Fruit fly (Drosophila melanogaster) whole organism, wandering third instar larva: ENCODE results near the gene CG33160.

Experiments
- CG32264 ChIP-seq: fragments of 200-800 bp; sonication (Bioruptor generic); optimal IDR thresholded peaks from 2 replicates; lab custom pipeline; 2016; ENCODE audit warnings: missing biosample characterization, missing genetic modification characterization
- CrebA ChIP-seq: fragments of 200-800 bp; sonication (Bioruptor generic); optimal IDR thresholded peaks from 2 replicates; lab custom pipeline; 2016; ENCODE audit warnings: missing biosample characterization, mild to moderate bottlenecking, missing genetic modification characterization, borderline replicate concordance
- Dif ChIP-seq: fragments of 200-275, 200-300 bp; sonication (Bioruptor generic); optimal IDR thresholded peaks from 2 replicates; lab custom pipeline; 2018; ENCODE audit warnings: missing biosample characterization, missing genetic modification characterization; ENCODE audit not compliant: partially characterized antibody
- HLH106 ChIP-seq: fragments of 200-800 bp; optimal IDR thresholded peaks from 3 replicates; lab custom pipeline; 2019; ENCODE audit warnings: missing biosample characterization, mild to moderate bottlenecking, missing genetic modification characterization, moderate library complexity
- Sp1 ChIP-seq: fragments of 200-800 bp; sonication (Bioruptor generic); optimal IDR thresholded peaks from 3 replicates; lab custom pipeline; 2019; ENCODE audit warnings: missing biosample characterization, mild to moderate bottlenecking, missing genetic modification characterization, moderate library complexity
- brk ChIP-seq: fragments of 200-800 bp; sonication (Bioruptor generic); optimal IDR thresholded peaks from 2 replicates; lab custom pipeline; 2016; ENCODE audit warnings: missing biosample characterization, mild to moderate bottlenecking, missing genetic modification characterization
- dmrt93B ChIP-seq: fragments of 200-800 bp; sonication (Bioruptor generic); optimal IDR thresholded peaks from 2 replicates; lab custom pipeline; 2018; ENCODE audit warnings: missing biosample characterization, mild to moderate bottlenecking, missing genetic modification characterization
- fru ChIP-seq: fragments of 200-800 bp; sonication (Bioruptor generic); optimal IDR thresholded peaks from 3 replicates; lab custom pipeline; 2016; ENCODE audit warnings: missing biosample characterization, mild to moderate bottlenecking, missing genetic modification characterization
- psq ChIP-seq: fragments of 200-800 bp; sonication (Bioruptor generic); optimal IDR thresholded peaks from 3 replicates; lab custom pipeline; 2017; ENCODE audit warnings: missing biosample characterization, mild to moderate bottlenecking, missing genetic modification characterization, moderate library complexity
- sv ChIP-seq: fragments of 200-800 bp; sonication (Bioruptor generic); optimal IDR thresholded peaks from 3 replicates; lab custom pipeline; 2016; ENCODE audit warnings: missing biosample characterization, missing genetic modification characterization
- usp ChIP-seq: fragments of >200 bp; optimal IDR thresholded peaks from 2 replicates; lab custom pipeline; 2017; ENCODE audit warnings: missing biosample characterization, missing genetic modification characterization

DNA sequence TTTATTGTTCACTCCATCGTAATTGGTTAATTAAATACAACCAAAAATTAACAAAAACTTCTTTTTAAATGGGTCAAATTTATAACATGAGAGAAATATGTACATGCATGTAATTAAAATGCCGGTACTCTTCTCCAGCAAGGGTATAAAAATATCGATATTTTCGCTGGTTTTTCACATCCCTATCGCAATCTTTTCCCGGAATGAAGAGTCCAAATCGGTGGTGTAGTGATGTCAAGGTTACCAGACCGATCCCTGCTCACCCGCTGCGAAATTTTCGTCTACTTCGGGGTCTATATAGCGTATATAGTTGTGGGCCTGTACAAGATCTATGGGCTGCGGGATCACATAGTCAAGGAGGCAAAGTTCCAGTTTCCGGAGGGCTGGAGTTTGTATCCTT, 44.2 kb downstream of the CG33160 start, which contains the start of gene rasp:
- TF ChIP-seq fru (GFP tag; lab: Kevin White, UChicago) (no peak), dmrt93B (GFP tag; lab: Kevin White, UChicago) (no peak), CrebA (GFP tag; lab: Kevin White, UChicago) (no peak), usp (GFP tag; lab: Kevin White, UChicago) (no peak), Dif (no peak), brk (GFP tag; lab: Kevin White, UChicago) (no peak), CG32264 (GFP tag; lab: Kevin White, UChicago) (no peak), psq (GFP tag; lab: Kevin White, UChicago) (no peak), sv (no peak), HLH106 (no peak), Sp1 (GFP tag; lab: Kevin White, UChicago) (no peak)
